Worm (Caenorhabditis elegans): ENCODE data around the gene B0464.6.

The B0464.6 gene

DNA sequence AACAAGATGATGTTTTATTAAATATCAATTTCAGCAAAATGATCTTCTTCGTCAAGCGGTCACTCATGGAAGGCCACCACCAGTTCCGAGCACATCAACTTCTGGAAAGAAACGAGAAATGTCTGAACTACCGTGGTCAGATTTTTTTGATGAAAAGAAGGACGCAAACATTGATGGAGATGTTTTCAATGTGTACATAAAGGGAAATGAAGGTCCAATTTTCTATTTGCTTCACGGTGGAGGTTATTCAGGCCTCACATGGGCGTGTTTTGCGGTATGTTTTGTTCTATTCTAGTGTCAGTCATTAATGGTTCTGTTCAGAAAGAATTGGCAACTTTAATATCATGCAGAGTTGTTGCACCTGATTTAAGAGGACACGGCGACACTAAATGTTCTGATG is at the start of gene B0464.6:
Gene B0464.6 (minus strand): TSS at position 101 of the 400 bp plus-strand sequence.
- no peak for TF ChIP-seq gmeb-2 (tag; optimal IDR thresholded peaks at IDR 0.05)
- TF ChIP-seq ttx-3 (tag; optimal IDR thresholded peaks at IDR 0.05), result no peak
- TF ChIP-seq pha-4 (tag; optimal IDR thresholded peaks at IDR 0.05), result no peak
- no peak for TF ChIP-seq lim-6 (tag; optimal IDR thresholded peaks at IDR 0.05)
- no peak for TF ChIP-seq ceh-9 (tag; optimal IDR thresholded peaks at IDR 0.05)
- no peak for TF ChIP-seq fkh-6 (tag; optimal IDR thresholded peaks at IDR 0.05)
- no peak for TF ChIP-seq pag-3 (tag; optimal IDR thresholded peaks at IDR 0.05; ENCODE audit: borderline replicate concordance)
- no peak for TF ChIP-seq lin-11 (tag; optimal IDR thresholded peaks at IDR 0.05)
- no peak for TF ChIP-seq mec-3 (tag; optimal IDR thresholded peaks at IDR 0.05; ENCODE audit: borderline replicate concordance)
- TF ChIP-seq ceh-6 (GFP tag; optimal IDR thresholded peaks at IDR 0.05), result no peak
- no peak for TF ChIP-seq sox-4 (tag; optimal IDR thresholded peaks at IDR 0.05)
- TF ChIP-seq eyg-1 (tag; optimal IDR thresholded peaks at IDR 0.05), result no peak
- no peak for TF ChIP-seq syd-9 (tag; optimal IDR thresholded peaks at IDR 0.05)
- TF ChIP-seq C38D4.7 (GFP tag; optimal IDR thresholded peaks at IDR 0.05), result no peak
- TF ChIP-seq hlh-6 (tag; optimal IDR thresholded peaks at IDR 0.05), result no peak
- no peak for TF ChIP-seq ceh-14 (tag; optimal IDR thresholded peaks at IDR 0.05)
- no peak for TF ChIP-seq unc-3 (GFP tag; conservative IDR thresholded peaks at IDR 0.05)
- no peak for TF ChIP-seq unc-3 (tag; optimal IDR thresholded peaks at IDR 0.05)
- TF ChIP-seq ets-4 (tag; optimal IDR thresholded peaks at IDR 0.05), result no peak
- no peak for TF ChIP-seq madf-2 (tag; optimal IDR thresholded peaks at IDR 0.05)

DNA sequence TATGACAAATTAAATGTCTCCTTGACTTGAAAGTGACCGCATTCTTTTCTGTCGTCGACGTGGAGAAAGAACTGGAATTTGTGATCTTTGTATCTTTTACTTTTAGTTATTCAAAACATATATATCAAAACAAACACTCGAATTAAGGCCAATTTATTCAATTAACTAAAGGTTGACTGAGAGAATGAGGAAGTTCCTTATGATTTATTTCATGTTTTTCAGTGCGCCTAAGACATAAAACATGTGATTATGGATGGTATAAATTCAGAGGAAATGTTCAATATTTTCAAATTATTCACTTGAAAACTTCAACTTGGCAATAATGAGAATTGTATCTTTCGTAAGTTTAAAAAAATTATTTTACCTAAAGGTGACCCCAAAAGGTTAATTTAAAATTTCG is 47.8 kb upstream of the B0464.6 start, which contains the start of gene F55H2.8:
Gene F55H2.8 (plus strand): TSS at position 301 of the 400 bp plus-strand sequence.
- TF ChIP-seq fax-1 (tag; optimal IDR thresholded peaks at IDR 0.05), result no peak
- TF ChIP-seq F13H6.1 (tag; optimal IDR thresholded peaks at IDR 0.05), result no peak
- no peak for TF ChIP-seq unc-42 (tag; optimal IDR thresholded peaks at IDR 0.05)
- no peak for TF ChIP-seq pax-1 (tag; optimal IDR thresholded peaks at IDR 0.05)
- TF ChIP-seq madf-2 (tag; optimal IDR thresholded peaks at IDR 0.05), result no peak
- TF ChIP-seq elt-2 (tag; optimal IDR thresholded peaks at IDR 0.05), result no peak
- no peak for TF ChIP-seq unc-55 (GFP tag; optimal IDR thresholded peaks at IDR 0.05)
- no peak for TF ChIP-seq rnt-1 (tag; optimal IDR thresholded peaks at IDR 0.05)
- TF ChIP-seq unc-86 (tag; optimal IDR thresholded peaks at IDR 0.05), result no peak
- no peak for TF ChIP-seq pros-1 (tag; optimal IDR thresholded peaks at IDR 0.05)
- no peak for TF ChIP-seq pha-4 (tag; optimal IDR thresholded peaks at IDR 0.05)

DNA sequence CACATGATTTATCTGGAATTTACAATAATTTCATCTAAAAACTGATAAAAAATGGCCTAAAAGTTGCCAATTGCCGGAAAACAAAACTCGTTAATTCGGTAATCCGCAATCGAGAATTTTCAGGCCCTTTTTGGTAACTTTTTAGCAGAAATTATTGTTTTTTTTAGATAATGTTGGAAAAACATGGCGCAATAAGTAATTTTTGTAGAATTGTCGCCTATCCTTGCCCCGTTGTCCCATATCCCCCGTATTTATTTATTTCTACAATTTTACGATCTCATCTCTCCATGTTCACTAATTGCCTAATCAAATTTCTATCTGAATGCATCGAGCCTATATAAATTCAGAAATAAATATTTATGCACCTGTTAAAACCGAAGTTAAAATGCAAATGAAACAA is 47.2 kb upstream of the B0464.6 start:
- TF ChIP-seq ama-1 (optimal IDR thresholded peaks at IDR 0.05), result no peak
- no peak for TF ChIP-seq dve-1 (tag; optimal IDR thresholded peaks at IDR 0.05)
- TF ChIP-seq hlh-30 (tag; optimal IDR thresholded peaks at IDR 0.05; ENCODE audit: insufficient read depth), result no peak
- no peak for TF ChIP-seq npax-4 (tag; optimal IDR thresholded peaks at IDR 0.05)
- TF ChIP-seq hlh-15 (tag; optimal IDR thresholded peaks at IDR 0.05), result no peak
- no peak for TF ChIP-seq che-1 (tag; optimal IDR thresholded peaks at IDR 0.05)
- TF ChIP-seq gmeb-2 (tag; optimal IDR thresholded peaks at IDR 0.05), result no peak
- no peak for TF ChIP-seq pat-9 (tag; optimal IDR thresholded peaks at IDR 0.05)
- no peak for TF ChIP-seq pros-1 (tag; optimal IDR thresholded peaks at IDR 0.05)
- no peak for TF ChIP-seq ceh-6 (GFP tag; optimal IDR thresholded peaks at IDR 0.05)
- TF ChIP-seq ceh-24 (tag; optimal IDR thresholded peaks at IDR 0.05), result no peak

DNA sequence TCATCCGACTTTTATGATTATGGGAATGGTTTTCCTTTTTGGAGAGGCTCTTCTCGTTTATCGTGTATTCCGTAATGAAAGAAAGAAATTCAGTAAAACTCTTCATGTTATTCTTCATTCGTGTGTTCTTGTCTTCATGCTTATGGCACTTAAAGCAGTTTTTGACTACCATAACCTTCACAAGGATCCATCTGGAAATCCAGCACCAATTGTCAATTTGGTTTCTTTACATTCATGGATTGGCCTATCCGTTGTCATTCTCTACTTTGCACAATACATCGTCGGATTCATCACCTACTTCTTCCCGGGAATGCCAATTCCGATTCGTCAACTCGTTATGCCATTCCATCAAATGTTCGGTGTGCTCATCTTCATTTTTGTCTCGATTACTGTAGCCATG is 45.9 kb upstream of the B0464.6 start:
- no peak for TF ChIP-seq che-1 (tag; optimal IDR thresholded peaks at IDR 0.05)
- no peak for TF ChIP-seq madf-2 (tag; optimal IDR thresholded peaks at IDR 0.05)
- TF ChIP-seq nhr-232 (tag; optimal IDR thresholded peaks at IDR 0.05), result no peak
- no peak for TF ChIP-seq mec-3 (tag; optimal IDR thresholded peaks at IDR 0.05; ENCODE audit: borderline replicate concordance)
- TF ChIP-seq ztf-16 (tag; optimal IDR thresholded peaks at IDR 0.05), result no peak
- TF ChIP-seq ceh-31 (tag; optimal IDR thresholded peaks at IDR 0.05), result no peak
- TF ChIP-seq pax-1 (tag; optimal IDR thresholded peaks at IDR 0.05), result no peak
- TF ChIP-seq ceh-19 (GFP tag; optimal IDR thresholded peaks at IDR 0.05), result no peak
- no peak for TF ChIP-seq ref-2 (tag; optimal IDR thresholded peaks at IDR 0.05)
- no peak for TF ChIP-seq ceh-30 (tag; optimal IDR thresholded peaks at IDR 0.05)
- no peak for TF ChIP-seq dmd-4 (tag; optimal IDR thresholded peaks at IDR 0.05; ENCODE audit: borderline replicate concordance)
- no peak for TF ChIP-seq ahr-1 (tag; optimal IDR thresholded peaks at IDR 0.05)
- no peak for TF ChIP-seq Y22D7AL.16 (tag; optimal IDR thresholded peaks at IDR 0.05)
- no peak for TF ChIP-seq unc-86 (tag; optimal IDR thresholded peaks at IDR 0.05)
- no peak for TF ChIP-seq dve-1 (tag; optimal IDR thresholded peaks at IDR 0.05)
- no peak for TF ChIP-seq ceh-6 (GFP tag; optimal IDR thresholded peaks at IDR 0.05)
- TF ChIP-seq pros-1 (tag; optimal IDR thresholded peaks at IDR 0.05), result no peak
- TF ChIP-seq ceh-9 (tag; optimal IDR thresholded peaks at IDR 0.05), result no peak
- no peak for TF ChIP-seq ceh-18 (tag; optimal IDR thresholded peaks at IDR 0.05)

All from whole organism, late embryonic.